Fruit fly (Drosophila melanogaster): ENCODE results near the gene robo2.

robo2 gene

DNA sequence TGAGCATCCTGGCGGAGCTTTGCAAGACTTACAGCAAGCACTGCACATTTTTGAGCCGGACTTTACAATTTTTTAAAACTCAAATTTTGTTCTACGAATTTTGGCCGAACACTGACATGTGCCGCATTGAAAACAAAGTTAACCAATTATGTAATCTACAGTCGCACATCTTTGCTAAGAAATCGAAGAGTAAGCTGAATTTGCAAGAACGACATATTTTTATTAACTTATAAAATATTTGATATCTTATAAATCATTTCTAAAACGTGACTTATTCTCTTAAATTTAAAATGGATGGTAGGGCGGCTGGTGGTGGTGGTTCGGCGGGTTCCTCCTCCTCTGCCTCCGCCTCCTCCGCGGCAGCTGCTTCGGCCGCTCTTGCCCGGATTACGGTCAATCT is 67.5 kb downstream of the robo2 start, which contains the start of gene CG5556:
Gene CG5556 (minus strand): TSS at position 101 of the 400 bp plus-strand sequence.
- TF ChIP-seq Mnt (GFP tag; optimal IDR thresholded peaks at IDR 0.05) (no peak), Clk (GFP tag; optimal IDR thresholded peaks at IDR 0.05) (no peak), Crg-1 (GFP tag; optimal IDR thresholded peaks at IDR 0.05) (no peak), CG11617 (GFP tag; optimal IDR thresholded peaks at IDR 0.05) (no peak), CG5204 (GFP tag; optimal IDR thresholded peaks at IDR 0.05) (no peak), CG7045 (GFP tag; optimal IDR thresholded peaks at IDR 0.05) (no peak), Hr96 (GFP tag; optimal IDR thresholded peaks at IDR 0.05) (no peak), bab1 (GFP tag; optimal IDR thresholded peaks at IDR 0.05) (no peak), CG33017 (tag; optimal IDR thresholded peaks at IDR 0.05) (no peak), CG12768 (GFP tag; optimal IDR thresholded peaks at IDR 0.05) (no peak), cnc (optimal IDR thresholded peaks at IDR 0.05) (no peak), toe (GFP tag; optimal IDR thresholded peaks at IDR 0.05) (no peak), CG7101 (tag; optimal IDR thresholded peaks at IDR 0.05) (no peak)

DNA sequence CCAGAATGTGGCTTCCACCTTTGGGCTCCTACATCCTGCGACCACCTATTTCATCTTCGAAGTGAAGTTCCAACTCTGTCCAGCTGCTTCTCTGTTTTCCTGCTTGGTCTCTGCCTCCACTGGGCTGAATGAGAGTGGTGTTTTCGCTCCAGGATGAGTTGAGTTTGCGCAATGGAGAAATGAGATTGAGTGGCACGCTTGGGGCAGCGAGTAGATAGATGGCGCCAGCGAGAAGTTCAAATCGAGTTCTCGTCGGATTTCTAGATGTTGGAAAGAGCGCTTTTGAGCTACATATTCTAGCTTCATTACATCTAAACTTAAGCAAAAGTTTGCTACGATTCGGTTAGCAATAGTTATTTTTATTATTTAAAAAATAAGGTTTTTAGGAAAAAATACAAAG is 74.2 kb downstream of the robo2 start:
- TF ChIP-seq Crg-1 (GFP tag; optimal IDR thresholded peaks at IDR 0.05) (no peak), CG1620 (GFP tag; optimal IDR thresholded peaks at IDR 0.05) (no peak), bab1 (GFP tag; optimal IDR thresholded peaks at IDR 0.05) (no peak), cic (GFP tag; optimal IDR thresholded peaks at IDR 0.05) (no peak), pad (GFP tag; optimal IDR thresholded peaks at IDR 0.05) (no peak)

DNA sequence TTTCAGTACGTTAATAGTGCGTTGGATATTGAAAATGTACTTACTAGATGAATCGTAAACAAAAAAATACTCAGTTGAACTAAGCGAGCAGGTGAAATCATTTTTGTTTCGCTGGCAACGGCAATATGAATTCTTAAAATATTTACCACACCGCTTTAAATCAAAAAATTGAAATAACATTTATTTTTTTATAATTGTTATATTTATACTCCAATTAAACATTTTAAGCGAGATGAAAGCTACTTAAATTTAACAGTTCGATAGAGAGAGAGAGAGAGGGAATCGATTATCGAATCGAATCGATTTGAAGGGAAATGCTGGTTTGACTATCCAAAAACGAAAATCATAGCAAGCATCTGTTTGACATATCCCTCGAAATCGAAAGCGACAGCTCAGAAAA is 76.2 kb downstream of the robo2 start, which contains the start of the genes CG33922 and Cdlc2:
Gene CG33922 (minus strand): TSS at position 101 of the 400 bp plus-strand sequence.
Gene Cdlc2 (plus strand): TSS at position 330 of the 400 bp plus-strand sequence.
- TF ChIP-seq CG14711 (tag; optimal IDR thresholded peaks at IDR 0.05) (no peak), CG5204 (GFP tag; optimal IDR thresholded peaks at IDR 0.05) (no peak), CG7045 (GFP tag; optimal IDR thresholded peaks at IDR 0.05) (no peak), CG1620 (GFP tag; optimal IDR thresholded peaks at IDR 0.05) (no peak), Mnt (GFP tag; optimal IDR thresholded peaks at IDR 0.05) (no peak), toe (GFP tag; optimal IDR thresholded peaks at IDR 0.05) (no peak), kay (GFP tag; ENCODE audit: borderline replicate concordance) (no peak), ovo (GFP tag; optimal IDR thresholded peaks at IDR 0.05) (no peak), CG11617 (GFP tag; optimal IDR thresholded peaks at IDR 0.05) (no peak), Clk (GFP tag; optimal IDR thresholded peaks at IDR 0.05) (no peak), cnc (optimal IDR thresholded peaks at IDR 0.05) (no peak)

DNA sequence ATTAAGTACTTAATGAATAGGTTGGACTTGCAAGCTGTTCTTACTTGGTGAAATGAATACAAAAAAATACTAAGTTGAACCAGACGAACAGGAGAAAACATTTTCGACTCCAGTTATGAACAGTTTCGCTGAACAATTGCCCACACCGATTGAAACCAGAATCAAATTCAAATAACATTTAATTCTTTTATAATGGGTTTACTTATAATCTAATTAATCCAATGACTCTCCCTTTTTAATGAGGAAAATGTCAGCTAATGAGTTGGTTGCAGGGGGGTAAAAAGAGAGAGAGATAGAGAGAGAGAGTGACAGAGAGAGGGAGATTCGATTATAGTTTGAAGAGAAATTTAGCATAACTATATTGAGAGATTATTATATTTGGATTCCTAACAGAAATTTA is 78.3 kb downstream of the robo2 start, which contains the start of gene CG33923:
Gene CG33923 (minus strand): TSS at position 101 of the 400 bp plus-strand sequence.
- TF ChIP-seq Hr96 (GFP tag; optimal IDR thresholded peaks at IDR 0.05) (no peak), pad (GFP tag; optimal IDR thresholded peaks at IDR 0.05) (no peak), bab1 (GFP tag; optimal IDR thresholded peaks at IDR 0.05) (no peak), Clk (GFP tag; optimal IDR thresholded peaks at IDR 0.05) (no peak), Crg-1 (GFP tag; optimal IDR thresholded peaks at IDR 0.05) (no peak), CG7045 (GFP tag; optimal IDR thresholded peaks at IDR 0.05) (no peak), cnc (optimal IDR thresholded peaks at IDR 0.05) (no peak), cic (GFP tag; optimal IDR thresholded peaks at IDR 0.05) (no peak), toe (GFP tag; optimal IDR thresholded peaks at IDR 0.05) (no peak), ovo (GFP tag; optimal IDR thresholded peaks at IDR 0.05) (no peak), CG14711 (tag; optimal IDR thresholded peaks at IDR 0.05) (no peak), kay (GFP tag; ENCODE audit: borderline replicate concordance) (no peak), CG7101 (tag; optimal IDR thresholded peaks at IDR 0.05) (no peak), CG12768 (GFP tag; optimal IDR thresholded peaks at IDR 0.05) (no peak), CG33017 (tag; optimal IDR thresholded peaks at IDR 0.05) (no peak)

DNA sequence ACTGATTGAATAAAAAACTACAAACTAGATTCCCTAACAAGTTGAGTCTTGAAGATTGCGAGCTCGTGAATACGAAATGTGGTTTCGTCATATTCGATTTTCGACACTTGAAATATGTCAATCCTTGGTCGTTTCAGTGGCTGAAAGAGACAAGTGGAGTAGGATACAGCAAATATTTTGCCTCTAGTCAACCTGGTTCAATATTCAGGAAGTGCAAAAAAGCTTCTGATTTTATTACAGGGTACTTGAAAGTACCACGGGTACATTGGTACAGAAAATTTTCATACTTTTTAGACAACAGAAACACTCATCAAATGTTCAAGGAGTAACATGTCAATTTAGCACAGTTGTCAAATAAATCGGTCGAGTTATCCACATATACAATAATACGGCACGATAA is 86.4 kb downstream of the robo2 start, which contains the start of gene CG5440:
Gene CG5440 (plus strand): TSS at position 301 of the 400 bp plus-strand sequence.
- no peak for TF ChIP-seq ovo (GFP tag; optimal IDR thresholded peaks at IDR 0.05)
- TF ChIP-seq cnc (optimal IDR thresholded peaks at IDR 0.05), result no peak
- TF ChIP-seq CG33017 (tag; optimal IDR thresholded peaks at IDR 0.05), result no peak
- no peak for TF ChIP-seq tj (GFP tag; optimal IDR thresholded peaks at IDR 0.05)
- no peak for TF ChIP-seq Crg-1 (GFP tag; optimal IDR thresholded peaks at IDR 0.05)
- no peak for TF ChIP-seq Clk (GFP tag; optimal IDR thresholded peaks at IDR 0.05)

Measured in whole organism, adult.